Fruit fly (Drosophila melanogaster) Kc167 (cell line): ENCODE data around the gene Irk1.

Experiments
- Myc ChIP-seq: fragments of >200 bp; optimal IDR thresholded peaks from 2 replicates; lab custom pipeline; 2017; ENCODE audit warnings: missing external identifiers
- Sin3A ChIP-seq: fragments of >200 bp; optimal IDR thresholded peaks from 2 replicates; lab custom pipeline; 2018; ENCODE audit warnings: missing external identifiers
- h ChIP-seq: fragments of >200 bp; optimal IDR thresholded peaks from 3 replicates; lab custom pipeline; 2018; ENCODE audit warnings: missing external identifiers
- insv ChIP-seq: fragments of >200 bp; optimal IDR thresholded peaks from 3 replicates; lab custom pipeline; 2018; ENCODE audit warnings: missing external identifiers
- psq ChIP-seq: fragments of >200 bp; optimal IDR thresholded peaks from 2 replicates; lab custom pipeline; 2017; ENCODE audit warnings: missing external identifiers
- ttk ChIP-seq: sonication (Bioruptor generic); optimal IDR thresholded peaks from 2 replicates; lab custom pipeline; 2017; ENCODE audit warnings: missing external identifiers

Gene Irk1

DNA sequence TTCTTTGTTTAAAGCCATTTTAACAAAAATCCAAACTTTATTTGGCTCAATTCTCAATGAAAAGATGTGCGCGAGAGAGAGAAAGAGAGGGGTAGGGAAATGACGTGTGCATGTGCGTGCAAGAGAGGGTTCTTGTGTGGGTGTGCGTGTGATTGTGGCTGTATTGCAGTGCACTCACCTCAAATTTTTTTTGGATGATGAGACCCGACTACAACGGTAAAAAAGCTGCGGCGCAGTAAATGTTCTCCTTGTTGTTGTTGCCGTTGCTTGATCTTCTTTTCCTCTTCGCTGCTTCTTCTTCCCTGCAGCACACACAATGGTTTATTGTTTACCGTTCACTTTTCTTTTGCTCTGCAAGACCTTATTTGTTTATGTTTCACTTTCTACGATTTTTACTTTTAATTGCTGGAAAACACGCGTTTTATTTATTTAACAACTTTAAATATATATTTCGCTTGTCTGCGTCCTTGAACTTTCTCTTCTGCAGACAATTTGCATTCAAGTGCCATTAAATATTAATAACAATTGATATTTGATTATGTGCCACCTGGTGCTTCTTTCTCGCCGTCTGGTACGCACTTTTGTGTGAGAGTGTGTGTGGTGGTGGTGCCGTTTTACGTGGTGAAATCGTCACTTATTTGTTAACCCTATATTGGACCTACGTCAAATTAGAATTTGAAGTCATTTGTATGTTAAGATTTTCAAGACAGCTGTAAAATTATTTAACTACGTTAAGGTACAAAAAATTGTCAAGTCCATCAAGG is 52.3 kb downstream of the Irk1 start:
- TF ChIP-seq psq (lab: Kevin White, UChicago) (no peak), ttk (lab: Kevin White, UChicago) (no peak), Myc (lab: Kevin White, UChicago) (no peak), h (lab: Kevin White, UChicago) (no peak), Sin3A (lab: Kevin White, UChicago) (no peak), insv (lab: Kevin White, UChicago) (no peak)

DNA sequence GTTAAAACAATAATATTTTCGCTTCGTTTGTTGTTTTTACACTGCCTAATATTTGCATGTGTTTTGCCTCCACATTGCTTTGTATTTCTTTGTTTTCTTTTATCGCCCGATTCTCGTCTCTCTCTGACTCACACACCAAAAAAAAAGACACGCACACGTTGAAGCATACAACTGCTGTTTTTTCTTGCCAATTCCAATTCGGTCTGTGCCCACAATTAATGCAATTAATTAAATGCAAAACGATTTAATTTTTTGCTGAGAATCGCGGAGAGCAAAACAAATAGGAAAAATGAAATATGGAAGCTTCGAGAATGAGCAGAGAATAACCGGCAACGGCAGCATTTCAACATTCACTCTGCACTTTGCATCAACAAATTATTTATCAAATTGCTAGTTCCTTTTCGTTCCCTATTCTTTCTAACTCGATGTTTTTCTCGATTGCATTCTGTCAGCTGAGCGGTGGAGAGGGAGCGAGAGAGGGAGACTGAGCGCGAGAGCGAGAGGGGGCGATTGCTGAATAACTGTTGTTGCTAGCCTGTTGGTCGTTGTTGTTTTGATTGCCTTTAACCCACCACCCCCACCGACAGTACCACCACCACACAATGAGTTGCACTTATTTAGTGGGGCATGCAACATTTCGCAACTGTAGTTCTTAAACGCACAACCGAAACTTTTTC is 53.0 kb downstream of the Irk1 start:
- TF ChIP-seq insv (lab: Kevin White, UChicago) = no peak
- no peak for TF ChIP-seq psq (lab: Kevin White, UChicago)
- no peak for TF ChIP-seq Myc (lab: Kevin White, UChicago)
- TF ChIP-seq h (lab: Kevin White, UChicago) = no peak
- no peak for TF ChIP-seq Sin3A (lab: Kevin White, UChicago)
- TF ChIP-seq ttk (lab: Kevin White, UChicago) = no peak

DNA sequence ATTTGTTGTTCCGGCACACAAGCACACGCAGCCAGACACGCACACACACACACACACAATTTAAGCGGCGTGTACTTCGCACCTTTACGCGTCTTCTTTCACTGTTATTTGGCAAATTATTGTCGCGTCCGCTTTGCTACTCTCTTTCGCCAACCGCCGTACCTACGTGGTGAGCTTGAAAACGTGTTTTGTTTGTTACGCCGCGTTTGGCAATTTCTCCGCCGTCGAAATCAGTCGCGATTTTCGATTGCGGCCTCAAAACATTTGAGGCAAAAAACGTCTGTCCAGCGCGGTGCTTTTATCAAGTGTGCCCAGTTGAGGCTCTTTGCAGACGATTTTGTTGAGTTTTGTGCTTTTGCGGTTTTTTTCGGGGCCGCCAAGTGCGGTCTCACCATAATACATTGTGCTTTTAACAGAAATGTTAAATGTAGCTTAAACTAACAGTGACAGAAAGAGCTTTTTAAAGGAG is 53.6 kb downstream of the Irk1 start:
- no peak for TF ChIP-seq insv (lab: Kevin White, UChicago)
- no peak for TF ChIP-seq h (lab: Kevin White, UChicago)
- TF ChIP-seq ttk (lab: Kevin White, UChicago) = no peak
- no peak for TF ChIP-seq psq (lab: Kevin White, UChicago)
- no peak for TF ChIP-seq Sin3A (lab: Kevin White, UChicago)
- TF ChIP-seq Myc (lab: Kevin White, UChicago) = no peak

DNA sequence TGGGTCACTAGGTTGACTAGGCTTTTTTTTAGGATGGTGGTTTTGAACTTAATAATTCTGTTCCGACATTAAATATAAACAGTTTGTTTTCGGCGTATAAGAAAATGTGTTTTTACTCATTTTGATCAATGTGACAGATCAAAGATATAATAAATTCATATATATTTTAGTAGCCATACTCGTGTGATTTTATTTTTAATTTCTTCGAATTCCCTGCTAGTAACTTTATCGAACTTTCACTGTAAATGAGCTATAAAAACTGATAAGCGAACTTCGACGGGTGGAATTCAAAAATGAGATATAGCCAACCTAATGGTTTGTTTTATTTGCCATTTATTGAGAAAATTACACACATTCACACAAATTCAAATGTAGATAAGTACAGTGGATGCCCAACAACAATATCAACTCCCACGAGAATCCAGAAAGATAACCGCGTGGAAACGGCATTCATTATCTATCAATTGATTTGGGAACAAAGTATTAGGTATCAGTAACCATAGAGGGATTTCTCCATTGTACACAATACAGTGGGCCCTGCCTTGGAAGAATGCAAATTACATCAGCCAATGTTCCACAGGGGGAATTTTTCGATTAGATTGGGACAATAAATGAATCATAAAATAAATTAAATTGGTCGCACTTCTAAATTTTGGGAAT is 55.2 kb downstream of the Irk1 start:
- TF ChIP-seq psq (lab: Kevin White, UChicago) (no peak), Sin3A (lab: Kevin White, UChicago) (no peak), Myc (lab: Kevin White, UChicago) (no peak), ttk (lab: Kevin White, UChicago) (no peak), h (lab: Kevin White, UChicago) (no peak), insv (lab: Kevin White, UChicago) (no peak)

DNA sequence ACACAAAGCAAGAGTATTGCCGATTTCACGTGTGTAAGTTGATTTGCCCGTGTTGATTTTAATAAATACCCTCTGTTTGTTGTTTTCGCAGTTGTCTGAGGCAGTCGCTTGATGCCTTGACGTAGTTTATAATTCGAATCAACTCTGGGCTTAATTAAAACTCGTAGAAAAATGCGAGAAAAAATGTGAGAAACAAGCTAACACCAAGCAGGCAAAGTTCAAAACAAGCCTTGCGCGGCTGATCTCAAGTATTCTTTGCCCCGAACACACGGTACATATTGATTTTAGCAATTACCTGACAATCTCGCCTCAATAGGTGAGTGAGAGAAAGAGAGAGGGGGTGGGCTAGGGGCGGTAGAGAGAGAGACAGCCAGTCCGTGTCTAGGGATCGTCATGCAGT is 57.1 kb downstream of the Irk1 start:
- TF ChIP-seq psq (lab: Kevin White, UChicago) = no peak
- TF ChIP-seq h (lab: Kevin White, UChicago) = no peak
- no peak for TF ChIP-seq Myc (lab: Kevin White, UChicago)
- TF ChIP-seq insv (lab: Kevin White, UChicago) = no peak
- TF ChIP-seq Sin3A (lab: Kevin White, UChicago) = no peak
- no peak for TF ChIP-seq ttk (lab: Kevin White, UChicago)

DNA sequence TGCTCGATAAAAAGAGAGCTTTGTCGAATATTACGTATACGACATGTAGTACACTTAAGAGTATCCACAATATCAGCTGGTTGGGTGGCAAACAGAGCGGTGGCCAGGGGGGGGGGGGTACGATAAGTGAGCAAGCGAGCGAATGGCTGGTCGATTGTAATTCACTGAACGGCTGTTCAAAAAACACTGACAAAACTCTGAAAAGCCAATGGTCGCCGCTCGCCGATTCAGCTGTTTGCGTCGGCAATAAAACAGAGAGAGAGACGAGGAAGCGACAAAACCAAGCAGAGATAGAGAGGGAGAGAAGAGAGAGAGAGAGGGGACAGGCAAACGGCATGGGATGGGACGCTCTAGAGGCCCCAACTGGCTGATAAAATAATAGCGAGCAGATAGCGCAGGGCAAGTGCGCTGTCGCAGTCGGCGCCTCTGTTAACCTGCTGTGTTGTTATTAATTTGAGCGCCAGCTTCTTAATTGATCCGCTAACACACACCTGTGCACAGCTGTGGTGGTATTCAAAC is 58.5 kb downstream of the Irk1 start, which contains the start of gene cnc:
Gene cnc (minus strand): TSS at position 191 of the 519 bp plus-strand sequence.
- TF ChIP-seq insv (lab: Kevin White, UChicago) (no peak), h (lab: Kevin White, UChicago) (no peak), Myc (lab: Kevin White, UChicago) (no peak), ttk (lab: Kevin White, UChicago) (no peak)

DNA sequence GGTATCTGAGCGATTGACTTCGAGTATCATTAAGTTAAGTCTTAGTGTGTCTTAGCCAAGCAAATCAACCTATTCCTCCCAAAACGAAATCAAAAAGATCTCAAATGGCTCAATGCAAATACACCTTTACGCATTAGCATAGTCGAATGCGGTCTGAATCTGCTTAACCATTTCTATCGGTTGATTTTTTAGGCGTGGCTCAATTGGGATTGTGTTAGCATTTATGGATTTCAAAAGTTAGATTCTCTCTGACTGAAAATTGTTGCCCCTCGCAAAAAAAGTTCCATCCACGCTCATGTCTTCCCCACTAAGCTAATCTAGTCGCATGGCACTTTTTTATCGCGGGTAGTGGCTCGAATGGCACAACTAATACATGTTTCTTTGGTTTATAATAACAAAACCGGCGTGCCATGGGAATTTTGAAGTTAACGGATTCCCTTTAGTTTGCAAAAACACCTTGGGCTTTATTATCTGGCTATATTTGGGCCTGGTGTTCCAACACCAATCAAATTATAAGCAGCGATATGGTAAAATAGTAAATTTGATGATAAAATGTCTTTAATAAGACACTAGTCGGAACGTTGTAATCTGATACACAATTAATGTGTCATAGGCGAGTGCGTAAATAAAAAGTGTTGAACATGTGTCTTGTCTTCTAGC is 60.6 kb downstream of the Irk1 start:
- no peak for TF ChIP-seq Myc (lab: Kevin White, UChicago)
- no peak for TF ChIP-seq psq (lab: Kevin White, UChicago)
- no peak for TF ChIP-seq Sin3A (lab: Kevin White, UChicago)
- no peak for TF ChIP-seq h (lab: Kevin White, UChicago)
- TF ChIP-seq insv (lab: Kevin White, UChicago) = no peak
- TF ChIP-seq ttk (lab: Kevin White, UChicago) = no peak
